Worm (Caenorhabditis elegans) whole organism, L4 larva: ENCODE measurements around the gene vha-15.

ENCODE experiments used
- F10B5.3 ChIP-seq: sonication (generic microtip); optimal IDR thresholded peaks from 2 replicates; lab custom pipeline; 2016; ENCODE audit warnings: mild to moderate bottlenecking, missing genetic modification characterization, missing compliant biosample characterization
- F37D6.2 ChIP-seq: sonication (generic microtip); optimal IDR thresholded peaks from 2 replicates; lab custom pipeline; 2016; ENCODE audit warnings: mild to moderate bottlenecking, missing genetic modification characterization, missing compliant biosample characterization
- F44E2.7 ChIP-seq: fragments of 200-800 bp; sonication (Bioruptor generic); IDR thresholded peaks from 2 replicates; pipeline ENCODE4 v2.1.2; 2022; ENCODE audit warnings: missing genetic modification characterization, missing compliant biosample characterization
- Y105C5A.15 ChIP-seq: fragments of 200-800 bp; sonication (Bioruptor generic); IDR thresholded peaks from 2 replicates; pipeline ENCODE4 v1.3.6; 2022; ENCODE audit warnings: missing genetic modification characterization, missing compliant biosample characterization
- Y75B8A.6 ChIP-seq: fragments of 200-800 bp; sonication (Bioruptor generic); IDR thresholded peaks from 2 replicates; pipeline ENCODE4 v1.3.6; 2022; ENCODE audit warnings: missing genetic modification reagents, missing genetic modification characterization, missing compliant biosample characterization
- ZK337.2 ChIP-seq: fragments of 200-800 bp; sonication (Bioruptor generic); IDR thresholded peaks from 2 replicates; pipeline ENCODE4 v1.3.6; 2022; ENCODE audit warnings: missing genetic modification reagents, missing genetic modification characterization, missing compliant biosample characterization
- aha-1 ChIP-seq: fragments of 150-350 bp; peaks from one replicate; lab custom pipeline; 2014; ENCODE audit warnings: missing biosample characterization, missing genetic modification characterization
- ama-1 ChIP-seq: fragments of 150-350 bp; optimal IDR thresholded peaks from 2 replicates; lab custom pipeline; 2014; ENCODE audit warnings: inconsistent platforms, mixed read lengths
- ceh-28 ChIP-seq: fragments of 150-350 bp; optimal IDR thresholded peaks from 2 replicates; lab custom pipeline; 2014; ENCODE audit warnings: missing biosample characterization, missing genetic modification reagents, missing genetic modification characterization
- ceh-82 ChIP-seq: sonication (generic microtip); optimal IDR thresholded peaks from 2 replicates; lab custom pipeline; 2017; ENCODE audit warnings: missing biosample characterization, missing genetic modification characterization
- cey-2 ChIP-seq: sonication (generic microtip); optimal IDR thresholded peaks from 3 replicates; lab custom pipeline; 2017; ENCODE audit warnings: missing genetic modification characterization, mild to moderate bottlenecking, missing compliant biosample characterization, antibody characterized with exemption, borderline replicate concordance; ENCODE audit not compliant: insufficient read depth
- ctbp-1 ChIP-seq: fragments of 200-800 bp; sonication (Bioruptor generic); IDR thresholded peaks from 2 replicates; pipeline ENCODE4 v1.3.6; 2022; ENCODE audit warnings: missing genetic modification reagents, missing genetic modification characterization, missing compliant biosample characterization
- daf-16 ChIP-seq, 3 experiments: sonication (generic microtip); optimal IDR thresholded peaks; 2 replicates each; lab custom pipeline; 2016 to 2017; ENCODE audit warnings: missing genetic modification characterization in 3 of 3, missing genetic modification reagents in 3 of 3, mild to moderate bottlenecking in 2 of 3, missing compliant biosample characterization in 2 of 3, missing biosample characterization in 1 of 3, moderate library complexity in 1 of 3
- dmd-6 ChIP-seq: fragments of 200-800 bp; sonication (Bioruptor generic); IDR thresholded peaks from 2 replicates; pipeline ENCODE4 v1.3.6; 2022; ENCODE audit warnings: missing genetic modification reagents, missing genetic modification characterization, missing compliant biosample characterization
- dpl-1 ChIP-seq: fragments of 150-350 bp; optimal IDR thresholded peaks from 2 replicates; lab custom pipeline; 2014; ENCODE audit warnings: missing biosample characterization, missing genetic modification reagents, missing genetic modification characterization
- duxl-1 ChIP-seq: sonication (generic microtip); optimal IDR thresholded peaks from 2 replicates; lab custom pipeline; 2016; ENCODE audit warnings: mild to moderate bottlenecking, missing genetic modification characterization, moderate library complexity, missing compliant biosample characterization; ENCODE audit not compliant: poor library complexity
- dve-1 ChIP-seq: sonication (generic microtip); optimal IDR thresholded peaks from 2 replicates; lab custom pipeline; 2017; ENCODE audit warnings: antibody characterized with exemption, mild to moderate bottlenecking, missing genetic modification characterization, missing compliant biosample characterization; ENCODE audit not compliant: insufficient read depth
- egl-27 ChIP-seq: sonication (generic microtip); optimal IDR thresholded peaks from 3 replicates; lab custom pipeline; 2017; ENCODE audit warnings: missing biosample characterization, missing genetic modification reagents, missing genetic modification characterization
- egl-43 ChIP-seq: fragments of 200-800 bp; sonication (Bioruptor generic); IDR thresholded peaks from 2 replicates; pipeline ENCODE4 v1.3.6; 2022; ENCODE audit warnings: missing genetic modification reagents, missing genetic modification characterization, missing compliant biosample characterization
- gei-8 ChIP-seq: fragments of 200-800 bp; sonication (Bioruptor generic); optimal IDR thresholded peaks from 2 replicates; lab custom pipeline; 2018; ENCODE audit warnings: mild to moderate bottlenecking, missing genetic modification characterization, missing compliant biosample characterization
- hlh-11 ChIP-seq: fragments of 200-800 bp; sonication (Bioruptor generic); optimal IDR thresholded peaks from 2 replicates; lab custom pipeline; 2018; ENCODE audit warnings: mild to moderate bottlenecking, missing genetic modification characterization, missing compliant biosample characterization
- lim-7 ChIP-seq: fragments of 200-800 bp; sonication (Bioruptor generic); IDR thresholded peaks from 2 replicates; pipeline ENCODE4 v1.3.6; 2022; ENCODE audit warnings: missing genetic modification characterization, missing compliant biosample characterization
- lir-3 ChIP-seq: sonication (generic microtip); optimal IDR thresholded peaks from 2 replicates; lab custom pipeline; 2016; ENCODE audit warnings: mild to moderate bottlenecking, missing genetic modification characterization, missing compliant biosample characterization
- lsy-2 ChIP-seq, 2 experiments: fragments of 150-350 bp in 1 of 2; sonication (generic microtip) in 1 of 2; optimal IDR thresholded peaks; 2 replicates each; lab custom pipeline; 2014 to 2017; ENCODE audit warnings: missing biosample characterization in 2 of 2, missing genetic modification characterization in 2 of 2
- madf-5 ChIP-seq, 2 experiments: fragments of 200-800 bp; sonication (Bioruptor generic); IDR thresholded peaks; 2 replicates each; pipeline ENCODE4 v1.3.6; 2022; ENCODE audit warnings: missing compliant biosample characterization in 2 of 2, missing genetic modification characterization in 2 of 2
- mep-1 ChIP-seq: fragments of 150-350 bp; sonication (generic microtip); optimal IDR thresholded peaks from 3 replicates; lab custom pipeline; 2014; ENCODE audit warnings: missing biosample characterization, missing genetic modification characterization
- mes-2 ChIP-seq: sonication (generic microtip); optimal IDR thresholded peaks from 2 replicates; lab custom pipeline; 2016; ENCODE audit warnings: missing genotype, mild to moderate bottlenecking, missing genetic modification characterization, missing compliant biosample characterization; ENCODE audit not compliant: poor library complexity, severe bottlenecking
- mxl-3 ChIP-seq: fragments of 200-800 bp; sonication (Bioruptor generic); optimal IDR thresholded peaks from 2 replicates; lab custom pipeline; 2018; ENCODE audit warnings: mild to moderate bottlenecking, missing genetic modification characterization, missing compliant biosample characterization
- nhr-10 ChIP-seq: fragments of 150-350 bp; optimal IDR thresholded peaks from 2 replicates; lab custom pipeline; 2014; ENCODE audit warnings: missing biosample characterization, missing genetic modification characterization
- nhr-11 ChIP-seq: fragments of 150-350 bp; optimal IDR thresholded peaks from 2 replicates; lab custom pipeline; 2014; ENCODE audit warnings: missing biosample characterization, missing genetic modification characterization
- nhr-28 ChIP-seq: fragments of 150-350 bp; optimal IDR thresholded peaks from 2 replicates; lab custom pipeline; 2014; ENCODE audit warnings: missing biosample characterization, missing genetic modification characterization
- nhr-42 ChIP-seq: fragments of 200-800 bp; sonication (Bioruptor generic); IDR thresholded peaks from 2 replicates; pipeline ENCODE4 v1.3.6; 2022; ENCODE audit warnings: missing genetic modification characterization, missing compliant biosample characterization
- nhr-48 ChIP-seq: sonication (generic microtip); optimal IDR thresholded peaks from 2 replicates; lab custom pipeline; 2016; ENCODE audit warnings: mild to moderate bottlenecking, missing genetic modification characterization, missing compliant biosample characterization
- pha-4 ChIP-seq, 2 experiments: fragments of 150-350 bp in 1 of 2; fragments of 200-800 bp in 1 of 2; sonication (Bioruptor generic) in 1 of 2; IDR thresholded peaks in 1 of 2; optimal IDR thresholded peaks in 1 of 2; 2 replicates each; pipeline versions ENCODE4 v1.3.6 to Lab custom; 2014 to 2022; ENCODE audit warnings: missing genetic modification characterization in 2 of 2, missing genetic modification reagents in 2 of 2, missing biosample characterization in 1 of 2, missing compliant biosample characterization in 1 of 2
- rbr-2 ChIP-seq: sonication (generic microtip); optimal IDR thresholded peaks from 2 replicates; lab custom pipeline; 2016; ENCODE audit warnings: missing genotype, missing genetic modification characterization, missing compliant biosample characterization
- sdz-12 ChIP-seq: fragments of 200-800 bp; sonication (Bioruptor generic); optimal IDR thresholded peaks from 2 replicates; lab custom pipeline; 2018; ENCODE audit warnings: mild to moderate bottlenecking, missing genetic modification characterization, missing compliant biosample characterization
- spr-1 ChIP-seq: sonication (generic microtip); optimal IDR thresholded peaks from 2 replicates; lab custom pipeline; 2016; ENCODE audit warnings: mild to moderate bottlenecking, missing genetic modification characterization, missing compliant biosample characterization
- tra-1 ChIP-seq: fragments of 200-800 bp; sonication (Bioruptor generic); IDR thresholded peaks from 2 replicates; pipeline ENCODE4 v1.3.6; 2022; ENCODE audit warnings: missing genetic modification reagents, missing genetic modification characterization, missing compliant biosample characterization
- unc-130 ChIP-seq: sonication (generic microtip); optimal IDR thresholded peaks from 2 replicates; lab custom pipeline; 2016; ENCODE audit warnings: missing genetic modification reagents, missing genetic modification characterization, missing compliant biosample characterization
- unc-62 ChIP-seq, 3 experiments: fragments of 150-350 bp in 1 of 3; sonication (generic microtip); optimal IDR thresholded peaks in 2 of 3; peaks in 1 of 3; 1 replicate in 1 of 3; 2 replicates in 2 of 3; lab custom pipeline; 2014 to 2017; ENCODE audit warnings: missing biosample characterization in 3 of 3, missing genetic modification characterization in 3 of 3, missing genetic modification reagents in 3 of 3, missing genotype in 1 of 3
- vab-7 ChIP-seq: fragments of 200-800 bp; sonication (Bioruptor generic); IDR thresholded peaks from 2 replicates; pipeline ENCODE4 v1.3.6; 2022; ENCODE audit warnings: missing genetic modification reagents, missing genetic modification characterization, missing compliant biosample characterization
- zfp-3 ChIP-seq: fragments of 200-800 bp; sonication (Bioruptor generic); conservative IDR thresholded peaks from 2 replicates; pipeline ENCODE4 v1.3.6; 2022; ENCODE audit warnings: missing genetic modification reagents, missing genetic modification characterization, missing compliant biosample characterization
- zip-2 ChIP-seq: fragments of 150-350 bp; optimal IDR thresholded peaks from 2 replicates; lab custom pipeline; 2014; ENCODE audit warnings: missing biosample characterization, missing genetic modification characterization

Gene vha-15

ce11 chrX:2226875-2227355 lies 10.8 kb upstream of the vha-15 start (continued):
- TF ChIP-seq madf-5 (GFP tag; IDR thresholded peaks at IDR 0.05; lab: Robert Waterston, UW) (peak; percentile 59 to 78; a peak in 2 of 4 replicates), F10B5.3 (peak; percentile 53), ceh-28 (tag; lab: Kevin White, UChicago) (no peak), lir-3 (peak; percentile 62), pha-4 (GFP tag; IDR thresholded peaks at IDR 0.05; lab: Robert Waterston, UW) (peak; percentile 91), pha-4 (tag; optimal IDR thresholded peaks at IDR 0.05; lab: Kevin White, UChicago) (no peak), nhr-11 (tag; lab: Kevin White, UChicago) (no peak), lim-7 (peak; percentile 90), daf-16 (GFP tag; optimal IDR thresholded peaks at IDR 0.05; lab: Kevin White, UChicago) (peak; percentile 45 to 89), daf-16 (tag; optimal IDR thresholded peaks at IDR 0.05; lab: Kevin White, UChicago) (peak; percentile 63), cey-2 (no peak), ZK337.2 (peak; percentile 85), duxl-1 (tag; lab: Kevin White, UChicago) (peak; percentile 49), sdz-12 (GFP tag; lab: Kevin White, UChicago) (peak; percentile 71)

DNA sequence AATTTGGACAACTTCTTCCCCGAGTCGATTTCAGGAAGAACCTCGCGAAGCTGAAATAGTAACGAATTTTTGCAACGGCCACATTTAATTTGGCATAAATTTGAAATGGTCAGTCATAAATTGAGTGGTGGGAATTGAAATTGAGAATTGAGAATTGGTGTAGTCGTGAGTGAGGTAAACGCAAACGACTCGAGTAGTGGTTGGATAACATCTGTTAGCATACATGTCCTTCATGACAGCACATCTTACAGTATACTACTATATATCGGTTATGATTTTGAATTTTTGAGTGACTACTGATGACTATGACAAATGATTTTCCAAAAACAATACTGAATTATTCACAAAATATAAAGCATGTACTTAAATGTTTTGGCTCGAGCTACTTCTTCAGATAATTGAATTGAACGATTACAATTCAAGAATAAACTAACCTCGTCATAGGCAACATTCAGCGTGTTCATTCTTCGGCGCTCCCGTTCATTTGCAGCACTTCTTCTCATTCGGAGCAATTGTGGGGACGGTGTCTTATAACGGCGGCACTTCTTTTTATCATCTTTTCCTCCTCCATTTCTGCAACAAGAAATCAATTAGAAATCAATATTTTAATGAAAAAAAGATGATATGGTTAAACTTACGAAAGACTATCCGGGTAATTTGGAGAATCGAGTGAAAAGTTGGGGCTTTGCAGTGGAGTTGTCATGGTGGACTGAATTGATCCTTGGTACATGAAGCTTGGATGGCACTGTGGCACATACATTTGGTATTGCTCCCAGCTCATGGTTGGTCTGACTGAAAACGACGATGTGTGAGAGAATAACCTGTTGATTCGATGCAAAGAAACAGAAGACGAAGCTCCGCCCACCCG lies 8.2 kb upstream of the vha-15 start, which contains the start of gene lin-32:
lin-32 (minus strand) TSS at position 818 of the 868 bp plus-strand sequence.
- TF ChIP-seq aha-1 (tag; lab: Kevin White, UChicago) (peak; percentile 64), unc-62 (GFP tag; optimal IDR thresholded peaks at IDR 0.05 in 1 of 2; lab: Kevin White, UChicago) (peak in 1 of 2 experiments; percentile 95), unc-62 (tag; optimal IDR thresholded peaks at IDR 0.05; lab: Kevin White, UChicago) (no peak), ceh-82 (tag; lab: Kevin White, UChicago) (no peak), spr-1 (no peak), unc-130 (GFP tag; lab: Kevin White, UChicago) (no peak), zip-2 (tag; lab: Kevin White, UChicago) (no peak), Y105C5A.15 (GFP tag; lab: Robert Waterston, UW) (no peak), cey-2 (no peak), F37D6.2 (tag; lab: Kevin White, UChicago) (no peak), mxl-3 (GFP tag; lab: Kevin White, UChicago) (no peak)

- TF ChIP-seq nhr-10 (tag; lab: Kevin White, UChicago) (no peak), egl-27 (tag; lab: Kevin White, UChicago) (no peak), F10B5.3 (no peak), cey-2 (no peak), nhr-42 (GFP tag; lab: Robert Waterston, UW) (no peak), nhr-28 (tag; lab: Kevin White, UChicago) (no peak), F44E2.7 (GFP tag; lab: Robert Waterston, UW) (no peak), nhr-48 (no peak)
Observed at ce11 chrX:2231346-2231745, 6.4 kb upstream of the vha-15 start.

ce11 chrX:2233929-2234328 lies 3.8 kb upstream of the vha-15 start, which contains the start of gene T14F9.2:
Gene T14F9.2, plus strand, starts transcription at chrX:2234324.
- TF ChIP-seq ctbp-1 (GFP tag; lab: Robert Waterston, UW) (no peak), tra-1 (no peak), mes-2 (peak; percentile 57), dve-1 (tag; lab: Kevin White, UChicago) (peak; percentile 72), zip-2 (tag; lab: Kevin White, UChicago) (no peak), nhr-11 (tag; lab: Kevin White, UChicago) (no peak), vab-7 (no peak), rbr-2 (tag; lab: Kevin White, UChicago) (peak; percentile 32), dmd-6 (0 out of 2 replicates have a peak, but pooled peaks have one; percentile 9), lsy-2 (tag; optimal IDR thresholded peaks at IDR 0.05; lab: Kevin White, UChicago) (peak in 1 of 2 experiments; percentile 79), ama-1 (lab: Kevin White, UChicago) (no peak), hlh-11 (tag; lab: Kevin White, UChicago) (peak; percentile 56), nhr-28 (tag; lab: Kevin White, UChicago) (peak; percentile 10), zfp-3 (GFP tag; lab: Robert Waterston, UW) (no peak), mep-1 (peak; percentile 64), egl-43 (GFP tag; lab: Robert Waterston, UW) (no peak), gei-8 (GFP tag; lab: Kevin White, UChicago) (no peak), dpl-1 (peak; percentile 33), Y75B8A.6 (GFP tag; lab: Robert Waterston, UW) (no peak)
